Comparison of ENCODE assay signal across 1 fruit fly cellular context in the genomic region with DNA sequence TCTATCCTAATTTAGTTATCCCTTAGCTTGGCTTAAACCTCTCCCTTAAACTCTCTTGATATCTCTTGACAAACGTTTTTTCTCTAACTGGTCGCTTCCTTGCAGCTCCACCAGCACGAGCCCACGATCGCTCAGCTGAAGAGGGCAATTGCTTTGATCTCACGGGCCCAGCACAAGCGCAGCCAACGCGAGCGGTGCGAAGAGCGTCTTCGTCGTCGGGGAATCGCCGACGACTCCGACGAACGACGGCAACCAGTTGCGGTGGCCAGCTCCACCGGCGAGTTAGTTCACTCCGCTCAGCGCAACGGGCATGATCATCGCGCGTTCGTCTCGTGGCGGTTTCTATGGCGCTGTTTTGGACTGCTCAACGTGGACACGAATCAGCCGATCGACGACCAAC.
TF ChIP-seq lines count a peak whose summit lies in the region.

No protein-coding gene starts in this region.

TF ChIP-seq in whole organism, embryonic, 481 proteins besides CTCF, POLR2A, EP300 and RAD21 (continued from another document):
- TF ChIP-seq CG14965 (GFP tag; optimal IDR thresholded peaks at IDR 0.05; lab: Kevin White, UChicago; ENCODE audit: borderline replicate concordance) (no peak), CG4360 (GFP tag; IDR thresholded peaks at IDR 0.05; lab: Robert Waterston, UW) (no peak), Dref (GFP tag; IDR thresholded peaks at IDR 0.05; lab: Robert Waterston, UW) (0 out of 2 replicates have a peak, but pooled peaks have one; percentile 17), sr (GFP tag; IDR thresholded peaks at IDR 0.05; lab: Robert Waterston, UW) (0 out of 3 replicates have a peak, but pooled peaks have one; percentile 16), Scr (GFP tag; IDR thresholded peaks at IDR 0.05; lab: Robert Waterston, UW; ENCODE audit: partially characterized antibody) (peak; percentile 33), CG2120 (GFP tag; optimal IDR thresholded peaks at IDR 0.05; lab: Kevin White, UChicago) (peak; percentile 10), her (GFP tag; optimal IDR thresholded peaks at IDR 0.05; lab: Kevin White, UChicago) (peak; percentile 34), CG3163 (GFP tag; optimal IDR thresholded peaks at IDR 0.05; lab: Kevin White, UChicago) (peak; percentile 85), hbn (GFP tag; IDR thresholded peaks at IDR 0.05; lab: Robert Waterston, UW; ENCODE audit: partially characterized antibody) (peak; percentile 39; the same call in 1 of the 2 replicates), CG34376 (GFP tag; optimal IDR thresholded peaks at IDR 0.05; lab: Kevin White, UChicago) (peak; percentile 54), lab (GFP tag; optimal IDR thresholded peaks at IDR 0.05; lab: Kevin White, UChicago) (peak; percentile 44), lilli (GFP tag; optimal IDR thresholded peaks at IDR 0.05; lab: Kevin White, UChicago) (no peak), CG10543 (GFP tag; optimal IDR thresholded peaks at IDR 0.05; lab: Kevin White, UChicago) (peak; percentile 84), mirr (GFP tag; optimal IDR thresholded peaks at IDR 0.05; lab: Kevin White, UChicago) (peak; percentile 25), CrebB (tag; optimal IDR thresholded peaks at IDR 0.05; lab: Kevin White, UChicago) (no peak), CG3726 (GFP tag; IDR thresholded peaks at IDR 0.05; lab: Robert Waterston, UW) (no peak), Deaf1 (tag; optimal IDR thresholded peaks at IDR 0.05; lab: Kevin White, UChicago) (peak; percentile 99)
